Worm (Caenorhabditis elegans) whole organism, L4 larva: Measurements from ENCODE around the gene npr-40.
A peak's percentile ranks its signal among the peaks of the same experiment; 100 is the strongest.

Experiments
- D1046.2 ChIP-seq: fragments of 200-800 bp; sonication (Bioruptor generic); IDR thresholded peaks from 2 replicates; pipeline ENCODE4 v1.3.6; 2022; ENCODE audit warnings: missing genetic modification characterization, missing compliant biosample characterization
- F44E2.7 ChIP-seq: fragments of 200-800 bp; sonication (Bioruptor generic); IDR thresholded peaks from 2 replicates; pipeline ENCODE4 v2.1.2; 2022; ENCODE audit warnings: missing genetic modification characterization, missing compliant biosample characterization
- Y105C5A.15 ChIP-seq: fragments of 200-800 bp; sonication (Bioruptor generic); IDR thresholded peaks from 2 replicates; pipeline ENCODE4 v1.3.6; 2022; ENCODE audit warnings: missing genetic modification characterization, missing compliant biosample characterization
- Y48G9A.11 ChIP-seq: fragments of 200-800 bp; sonication (Bioruptor generic); IDR thresholded peaks from 2 replicates; pipeline ENCODE4 v1.3.6; 2022; ENCODE audit warnings: missing genetic modification reagents, missing genetic modification characterization, missing compliant biosample characterization
- Y5F2A.4 ChIP-seq: fragments of 200-800 bp; sonication (Bioruptor generic); optimal IDR thresholded peaks from 2 replicates; lab custom pipeline; 2018; ENCODE audit warnings: mild to moderate bottlenecking, missing genetic modification characterization, missing compliant biosample characterization
- aha-1 ChIP-seq: fragments of 150-350 bp; peaks from one replicate; lab custom pipeline; 2014; ENCODE audit warnings: missing biosample characterization, missing genetic modification characterization
- aly-2 ChIP-seq: sonication (generic microtip); optimal IDR thresholded peaks from 2 replicates; lab custom pipeline; 2018; ENCODE audit warnings: missing biosample characterization, missing genetic modification characterization
- ceh-20 ChIP-seq: fragments of 200-800 bp; sonication (Bioruptor generic); IDR thresholded peaks from 2 replicates; pipeline ENCODE4 v1.3.6; 2022; ENCODE audit warnings: missing genetic modification reagents, missing genetic modification characterization, missing compliant biosample characterization
- ceh-28 ChIP-seq: fragments of 150-350 bp; optimal IDR thresholded peaks from 2 replicates; lab custom pipeline; 2014; ENCODE audit warnings: missing biosample characterization, missing genetic modification reagents, missing genetic modification characterization
- daf-16 ChIP-seq, 3 experiments: sonication (generic microtip); optimal IDR thresholded peaks; 2 replicates each; lab custom pipeline; 2016 to 2017; ENCODE audit warnings: missing genetic modification characterization in 3 of 3, missing genetic modification reagents in 3 of 3, mild to moderate bottlenecking in 2 of 3, missing compliant biosample characterization in 2 of 3, missing biosample characterization in 1 of 3, moderate library complexity in 1 of 3
- dmd-9 ChIP-seq: fragments of 200-800 bp; sonication (Bioruptor generic); IDR thresholded peaks from 2 replicates; pipeline ENCODE4 v1.3.6; 2022; ENCODE audit warnings: missing genetic modification reagents, missing genetic modification characterization, missing compliant biosample characterization
- dpl-1 ChIP-seq: fragments of 150-350 bp; optimal IDR thresholded peaks from 2 replicates; lab custom pipeline; 2014; ENCODE audit warnings: missing biosample characterization, missing genetic modification reagents, missing genetic modification characterization
- egl-27 ChIP-seq: sonication (generic microtip); optimal IDR thresholded peaks from 3 replicates; lab custom pipeline; 2017; ENCODE audit warnings: missing biosample characterization, missing genetic modification reagents, missing genetic modification characterization
- egl-43 ChIP-seq: fragments of 200-800 bp; sonication (Bioruptor generic); IDR thresholded peaks from 2 replicates; pipeline ENCODE4 v1.3.6; 2022; ENCODE audit warnings: missing genetic modification reagents, missing genetic modification characterization, missing compliant biosample characterization
- hif-1 ChIP-seq, 2 experiments: sonication (generic microtip); optimal IDR thresholded peaks; 2 replicates each; lab custom pipeline; 2016 to 2017; ENCODE audit warnings: missing compliant biosample characterization in 2 of 2, missing genetic modification characterization in 2 of 2, missing genetic modification reagents in 2 of 2, missing genotype in 2 of 2, mild to moderate bottlenecking in 1 of 2
- hlh-11 ChIP-seq: fragments of 200-800 bp; sonication (Bioruptor generic); optimal IDR thresholded peaks from 2 replicates; lab custom pipeline; 2018; ENCODE audit warnings: mild to moderate bottlenecking, missing genetic modification characterization, missing compliant biosample characterization
- hlh-30 ChIP-seq: sonication (generic microtip); optimal IDR thresholded peaks from 2 replicates; lab custom pipeline; 2017; ENCODE audit warnings: antibody characterized with exemption, mild to moderate bottlenecking, missing genetic modification characterization, missing compliant biosample characterization; ENCODE audit not compliant: insufficient read depth
- lin-1 ChIP-seq: fragments of 200-800 bp; sonication (Bioruptor generic); IDR thresholded peaks from 2 replicates; pipeline ENCODE4 v1.3.6; 2022; ENCODE audit warnings: missing genetic modification reagents, missing genetic modification characterization, missing compliant biosample characterization
- lin-15B ChIP-seq: fragments of 150-350 bp; sonication (generic microtip); optimal IDR thresholded peaks from 3 replicates; lab custom pipeline; 2014; ENCODE audit warnings: missing biosample characterization, missing genetic modification characterization
- lin-38 ChIP-seq: fragments of 200-800 bp; sonication (Bioruptor generic); IDR thresholded peaks from 2 replicates; pipeline ENCODE4 v1.3.6; 2022; ENCODE audit warnings: missing genetic modification reagents, missing genetic modification characterization, missing compliant biosample characterization
- lin-39 ChIP-seq: fragments of 150-350 bp; optimal IDR thresholded peaks from 2 replicates; lab custom pipeline; 2014; ENCODE audit warnings: missing biosample characterization, missing genetic modification reagents, missing genetic modification characterization
- mdl-1 ChIP-seq, 2 experiments: fragments of 150-350 bp in 1 of 2; sonication (generic microtip) in 1 of 2; optimal IDR thresholded peaks; 2 replicates each; lab custom pipeline; 2014 to 2017; ENCODE audit warnings: missing biosample characterization in 2 of 2, missing genetic modification characterization in 2 of 2
- mep-1 ChIP-seq: fragments of 150-350 bp; sonication (generic microtip); optimal IDR thresholded peaks from 3 replicates; lab custom pipeline; 2014; ENCODE audit warnings: missing biosample characterization, missing genetic modification characterization
- mes-2 ChIP-seq: sonication (generic microtip); optimal IDR thresholded peaks from 2 replicates; lab custom pipeline; 2016; ENCODE audit warnings: missing genotype, mild to moderate bottlenecking, missing genetic modification characterization, missing compliant biosample characterization; ENCODE audit not compliant: poor library complexity, severe bottlenecking
- mxl-2 ChIP-seq: fragments of 200-800 bp; sonication (Bioruptor generic); conservative IDR thresholded peaks from 2 replicates; pipeline ENCODE4 v1.3.6; 2022; ENCODE audit warnings: missing genetic modification reagents, missing genetic modification characterization, missing compliant biosample characterization
- mxl-3 ChIP-seq: fragments of 200-800 bp; sonication (Bioruptor generic); optimal IDR thresholded peaks from 2 replicates; lab custom pipeline; 2018; ENCODE audit warnings: mild to moderate bottlenecking, missing genetic modification characterization, missing compliant biosample characterization
- nhr-102 ChIP-seq: sonication (generic microtip); optimal IDR thresholded peaks from 2 replicates; lab custom pipeline; 2016; ENCODE audit warnings: mild to moderate bottlenecking, missing genetic modification characterization, moderate library complexity, missing compliant biosample characterization
- nhr-111 ChIP-seq: fragments of 200-800 bp; sonication (Bioruptor generic); optimal IDR thresholded peaks from 2 replicates; lab custom pipeline; 2018; ENCODE audit warnings: mild to moderate bottlenecking, missing genetic modification characterization, missing compliant biosample characterization
- nhr-237 ChIP-seq: sonication (generic microtip); optimal IDR thresholded peaks from 2 replicates; lab custom pipeline; 2017; ENCODE audit warnings: missing biosample characterization, missing genetic modification characterization
- nhr-28 ChIP-seq: fragments of 150-350 bp; optimal IDR thresholded peaks from 2 replicates; lab custom pipeline; 2014; ENCODE audit warnings: missing biosample characterization, missing genetic modification characterization
- nhr-41 ChIP-seq: fragments of 200-800 bp; sonication (Bioruptor generic); IDR thresholded peaks from 2 replicates; pipeline ENCODE4 v1.3.6; 2022; ENCODE audit warnings: missing genetic modification reagents, missing genetic modification characterization, missing compliant biosample characterization
- nhr-6 ChIP-seq: fragments of 150-350 bp; optimal IDR thresholded peaks from 2 replicates; lab custom pipeline; 2014; ENCODE audit warnings: missing biosample characterization, missing genetic modification characterization
- nhr-77 ChIP-seq: fragments of 150-350 bp; optimal IDR thresholded peaks from 2 replicates; lab custom pipeline; 2014; ENCODE audit warnings: missing biosample characterization, missing genetic modification characterization
- rbr-2 ChIP-seq: sonication (generic microtip); optimal IDR thresholded peaks from 2 replicates; lab custom pipeline; 2016; ENCODE audit warnings: missing genotype, missing genetic modification characterization, missing compliant biosample characterization
- saeg-2 ChIP-seq: fragments of 200-800 bp; sonication (Bioruptor generic); IDR thresholded peaks from 2 replicates; pipeline ENCODE4 v1.3.6; 2022; ENCODE audit warnings: missing genetic modification reagents, missing genetic modification characterization, missing compliant biosample characterization
- snpc-4 ChIP-seq: fragments of 150-350 bp; optimal IDR thresholded peaks from 2 replicates; lab custom pipeline; 2014; ENCODE audit warnings: missing biosample characterization, missing genetic modification characterization
- spr-3 ChIP-seq: fragments of 200-800 bp; sonication (Bioruptor generic); optimal IDR thresholded peaks from 2 replicates; lab custom pipeline; 2018; ENCODE audit warnings: mild to moderate bottlenecking, missing genetic modification characterization, missing compliant biosample characterization
- tra-1 ChIP-seq: fragments of 200-800 bp; sonication (Bioruptor generic); IDR thresholded peaks from 2 replicates; pipeline ENCODE4 v1.3.6; 2022; ENCODE audit warnings: missing genetic modification reagents, missing genetic modification characterization, missing compliant biosample characterization
- unc-62 ChIP-seq, 3 experiments: fragments of 150-350 bp in 1 of 3; sonication (generic microtip); optimal IDR thresholded peaks in 2 of 3; peaks in 1 of 3; 1 replicate in 1 of 3; 2 replicates in 2 of 3; lab custom pipeline; 2014 to 2017; ENCODE audit warnings: missing biosample characterization in 3 of 3, missing genetic modification characterization in 3 of 3, missing genetic modification reagents in 3 of 3, missing genotype in 1 of 3
- vab-7 ChIP-seq: fragments of 200-800 bp; sonication (Bioruptor generic); IDR thresholded peaks from 2 replicates; pipeline ENCODE4 v1.3.6; 2022; ENCODE audit warnings: missing genetic modification reagents, missing genetic modification characterization, missing compliant biosample characterization
- zag-1 ChIP-seq: fragments of 150-350 bp; optimal IDR thresholded peaks from 2 replicates; lab custom pipeline; 2014; ENCODE audit warnings: missing biosample characterization, missing genetic modification characterization
- ztf-7 ChIP-seq: fragments of 150-350 bp; optimal IDR thresholded peaks from 2 replicates; lab custom pipeline; 2014; ENCODE audit warnings: missing biosample characterization, missing genetic modification characterization

npr-40 gene

ce11 chrX:14881119-14881518, 37.5 kb upstream of the npr-40 start, which contains the start of gene flp-8:
Gene flp-8, plus strand, starts transcription at chrX:14881419.
- TF ChIP-seq nhr-6 (tag; lab: Kevin White, UChicago) (no peak), nhr-41 (GFP tag; lab: Robert Waterston, UW) (no peak), hlh-30 (no peak), lin-38 (no peak), mxl-3 (GFP tag; lab: Kevin White, UChicago) (no peak), D1046.2 (GFP tag; lab: Robert Waterston, UW) (no peak), ceh-28 (tag; lab: Kevin White, UChicago) (no peak), hif-1 (tag; optimal IDR thresholded peaks at IDR 0.05; lab: Kevin White, UChicago) (no peak), ztf-7 (tag; lab: Kevin White, UChicago) (no peak), mxl-2 (GFP tag; lab: Robert Waterston, UW) (no peak), F44E2.7 (GFP tag; lab: Robert Waterston, UW) (no peak), dpl-1 (GFP tag; lab: Kevin White, UChicago) (no peak), mes-2 (tag; lab: Kevin White, UChicago) (no peak)

ce11 chrX:14885855-14886254, 32.8 kb upstream of the npr-40 start:
- TF ChIP-seq lin-15B (tag; lab: Kevin White, UChicago) (no peak), aha-1 (tag; lab: Kevin White, UChicago) (peak; percentile 60), nhr-111 (no peak), lin-1 (GFP tag; lab: Robert Waterston, UW) (no peak), egl-43 (GFP tag; lab: Robert Waterston, UW) (no peak), unc-62 (GFP tag; optimal IDR thresholded peaks at IDR 0.05 in 1 of 2; lab: Kevin White, UChicago) (peak in 1 of 2 experiments; percentile 13), unc-62 (tag; optimal IDR thresholded peaks at IDR 0.05; lab: Kevin White, UChicago) (no peak), rbr-2 (tag; lab: Kevin White, UChicago) (no peak), snpc-4 (tag; lab: Kevin White, UChicago) (no peak)

- no peak for TF ChIP-seq nhr-77 (tag; lab: Kevin White, UChicago)
- no peak for TF ChIP-seq aly-2 (tag; lab: Kevin White, UChicago)
- no peak for TF ChIP-seq dmd-9 (GFP tag; lab: Robert Waterston, UW)
- TF ChIP-seq egl-27 (tag; lab: Kevin White, UChicago), result no peak
- TF ChIP-seq mes-2 (tag; lab: Kevin White, UChicago), result no peak
- TF ChIP-seq F44E2.7 (GFP tag; lab: Robert Waterston, UW), result no peak
- no peak for TF ChIP-seq Y48G9A.11
- no peak for TF ChIP-seq saeg-2 (GFP tag; lab: Robert Waterston, UW)
- no peak for TF ChIP-seq spr-3
- TF ChIP-seq nhr-28 (tag; lab: Kevin White, UChicago), result no peak
- TF ChIP-seq Y105C5A.15 (GFP tag; lab: Robert Waterston, UW), result no peak
- TF ChIP-seq nhr-237 (tag; lab: Kevin White, UChicago), result no peak
- no peak for TF ChIP-seq lin-39
- no peak for TF ChIP-seq lin-38
- no peak for TF ChIP-seq mdl-1 (tag; optimal IDR thresholded peaks at IDR 0.05; lab: Kevin White, UChicago)
- TF ChIP-seq daf-16 (GFP tag; optimal IDR thresholded peaks at IDR 0.05; lab: Kevin White, UChicago), result no peak
- TF ChIP-seq daf-16 (tag; optimal IDR thresholded peaks at IDR 0.05; lab: Kevin White, UChicago), result no peak
- TF ChIP-seq Y5F2A.4 (GFP tag; lab: Kevin White, UChicago), result no peak
Measured at ce11 chrX:14888188-14888587, 30.4 kb upstream of the npr-40 start, which contains the start of gene daf-6. Gene daf-6, plus strand, starts transcription at chrX:14888488.

DNA sequence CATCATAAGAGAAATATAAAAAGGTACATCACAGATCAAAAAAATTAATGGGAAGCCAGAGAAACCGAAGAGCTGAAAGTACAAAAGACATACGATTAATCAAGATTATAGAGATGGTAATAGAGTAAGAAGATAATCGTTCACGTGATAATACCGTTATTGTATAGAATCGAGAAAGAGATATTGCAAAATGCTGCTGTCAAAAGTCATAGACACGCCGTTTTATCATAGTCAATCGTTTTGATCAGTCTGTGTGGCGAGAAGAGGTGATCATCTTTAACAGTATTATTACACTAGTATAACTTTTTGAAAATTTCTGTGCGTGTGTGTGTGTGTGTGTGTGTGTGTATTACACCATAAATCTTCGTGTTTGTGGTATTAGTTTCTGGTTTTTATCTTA, 24.3 kb upstream of the npr-40 start:
- TF ChIP-seq hlh-11 (tag; lab: Kevin White, UChicago), result peak; percentile 27
- TF ChIP-seq mdl-1 (tag; optimal IDR thresholded peaks at IDR 0.05; lab: Kevin White, UChicago), result peak in 1 of 2 experiments; percentile 58
- no peak for TF ChIP-seq zag-1 (tag; lab: Kevin White, UChicago)
- TF ChIP-seq aha-1 (tag; lab: Kevin White, UChicago), result peak; percentile 33
- TF ChIP-seq nhr-28 (tag; lab: Kevin White, UChicago), result peak; percentile 69
- TF ChIP-seq hlh-30, result peak; percentile 31
- TF ChIP-seq mxl-3 (GFP tag; lab: Kevin White, UChicago), result peak; percentile 23
- peak in 1 of 2 experiments; percentile 97 for TF ChIP-seq unc-62 (GFP tag; optimal IDR thresholded peaks at IDR 0.05 in 1 of 2; lab: Kevin White, UChicago)
- no peak for TF ChIP-seq unc-62 (tag; optimal IDR thresholded peaks at IDR 0.05; lab: Kevin White, UChicago)
- TF ChIP-seq tra-1 (GFP tag; lab: Robert Waterston, UW), result peak; percentile 62; the same call in 1 of the 2 replicates
- no peak for TF ChIP-seq vab-7 (GFP tag; lab: Robert Waterston, UW)
- TF ChIP-seq mep-1 (tag; lab: Kevin White, UChicago), result peak; percentile 35
- TF ChIP-seq ceh-20 (GFP tag; lab: Robert Waterston, UW), result 0 out of 2 replicates have a peak, but pooled peaks have one; percentile 38
- TF ChIP-seq nhr-102 (tag; lab: Kevin White, UChicago), result no peak
